Worm (Caenorhabditis elegans) whole organism, early embryonic: ENCODE measurements around the gene str-33.

Experiments used
- B0310.2 ChIP-seq: sonication (generic microtip); optimal IDR thresholded peaks from 2 replicates; lab custom pipeline; 2016; ENCODE audit warnings: mild to moderate bottlenecking, missing genetic modification characterization, missing compliant biosample characterization
- F13C5.2 ChIP-seq: sonication (generic microtip); optimal IDR thresholded peaks from 2 replicates; lab custom pipeline; 2017; ENCODE audit warnings: mild to moderate bottlenecking, missing genetic modification characterization, inconsistent platforms, missing compliant biosample characterization
- aly-1 ChIP-seq: sonication (generic microtip); optimal IDR thresholded peaks from 2 replicates; lab custom pipeline; 2016; ENCODE audit warnings: missing genetic modification characterization, missing compliant biosample characterization
- ama-1 ChIP-seq: fragments of 150-350 bp; optimal IDR thresholded peaks from 2 replicates; lab custom pipeline; 2014
- ceh-13 ChIP-seq: fragments of 200-800 bp; sonication (Bioruptor generic); optimal IDR thresholded peaks from 2 replicates; lab custom pipeline; 2018; ENCODE audit warnings: mild to moderate bottlenecking, missing genetic modification characterization, missing compliant biosample characterization
- ceh-36 ChIP-seq: sonication (generic microtip); optimal IDR thresholded peaks from 2 replicates; lab custom pipeline; 2016; ENCODE audit warnings: missing genetic modification characterization, inconsistent platforms, missing compliant biosample characterization
- ets-7 ChIP-seq: sonication (generic microtip); optimal IDR thresholded peaks from 2 replicates; lab custom pipeline; 2016; ENCODE audit warnings: missing genotype, missing genetic modification characterization, missing compliant biosample characterization
- flt-1 ChIP-seq: fragments of 200-800 bp; sonication (Bioruptor generic); IDR thresholded peaks from 2 replicates; pipeline ENCODE4 v1.3.6; 2022; ENCODE audit warnings: missing genetic modification characterization, missing compliant biosample characterization
- hmbx-1 ChIP-seq: sonication (generic microtip); optimal IDR thresholded peaks from 2 replicates; lab custom pipeline; 2016; ENCODE audit warnings: mild to moderate bottlenecking, missing genetic modification characterization, missing compliant biosample characterization
- hmg-4 ChIP-seq: fragments of 200-800 bp; sonication (Bioruptor generic); optimal IDR thresholded peaks from 2 replicates; lab custom pipeline; 2018; ENCODE audit warnings: mild to moderate bottlenecking, missing genetic modification characterization, missing compliant biosample characterization
- hnd-1 ChIP-seq: sonication (generic microtip); optimal IDR thresholded peaks from 2 replicates; lab custom pipeline; 2016; ENCODE audit warnings: missing genetic modification characterization, missing compliant biosample characterization
- pes-1 ChIP-seq: fragments of 200-800 bp; sonication (Bioruptor generic); IDR thresholded peaks from 2 replicates; pipeline ENCODE4 v1.3.6; 2022; ENCODE audit warnings: missing genetic modification reagents, missing genetic modification characterization, missing compliant biosample characterization
- scrt-1 ChIP-seq: fragments of 200-800 bp; sonication (Bioruptor generic); IDR thresholded peaks from 2 replicates; pipeline ENCODE4 v1.3.6; 2022; ENCODE audit warnings: missing genetic modification characterization, missing compliant biosample characterization
- sea-1 ChIP-seq: fragments of 200-800 bp; sonication (Bioruptor generic); conservative IDR thresholded peaks from 2 replicates; pipeline ENCODE4 v1.3.6; 2022; ENCODE audit warnings: missing genetic modification characterization, missing compliant biosample characterization
- tbx-11 ChIP-seq: fragments of 200-800 bp; sonication (Bioruptor generic); IDR thresholded peaks from 2 replicates; pipeline ENCODE4 v1.3.6; 2022; ENCODE audit warnings: missing genetic modification characterization, missing compliant biosample characterization
- tbx-37 ChIP-seq: fragments of 200-800 bp; sonication (Bioruptor generic); conservative IDR thresholded peaks from 2 replicates; pipeline ENCODE4 v1.3.6; 2022; ENCODE audit warnings: missing genetic modification reagents, missing genetic modification characterization, missing compliant biosample characterization
- tra-4 ChIP-seq: sonication (generic microtip); optimal IDR thresholded peaks from 2 replicates; lab custom pipeline; 2017; ENCODE audit warnings: missing genetic modification characterization, missing compliant biosample characterization

Gene str-33

ce11 chrV:2698826-2699225 lies 29.5 kb upstream of the str-33 start, which contains the start of gene nuo-5:
TSS of gene nuo-5 (plus strand) at chrV:2698972.
- TF ChIP-seq aly-1 (tag; lab: Kevin White, UChicago) (no peak), ets-7 (tag; lab: Kevin White, UChicago) (no peak), ama-1 (lab: Kevin White, UChicago) (no peak), tbx-37 (GFP tag; lab: Robert Waterston, UW) (no peak), ceh-36 (tag; lab: Kevin White, UChicago) (no peak), scrt-1 (GFP tag; lab: Robert Waterston, UW) (no peak), ceh-13 (GFP tag; lab: Kevin White, UChicago) (no peak), hmbx-1 (no peak), B0310.2 (tag; lab: Kevin White, UChicago) (no peak), sea-1 (GFP tag; lab: Robert Waterston, UW) (no peak), pes-1 (GFP tag; lab: Robert Waterston, UW) (no peak), F13C5.2 (tag; lab: Kevin White, UChicago) (no peak), hnd-1 (no peak), tbx-11 (GFP tag; lab: Robert Waterston, UW) (no peak)

DNA sequence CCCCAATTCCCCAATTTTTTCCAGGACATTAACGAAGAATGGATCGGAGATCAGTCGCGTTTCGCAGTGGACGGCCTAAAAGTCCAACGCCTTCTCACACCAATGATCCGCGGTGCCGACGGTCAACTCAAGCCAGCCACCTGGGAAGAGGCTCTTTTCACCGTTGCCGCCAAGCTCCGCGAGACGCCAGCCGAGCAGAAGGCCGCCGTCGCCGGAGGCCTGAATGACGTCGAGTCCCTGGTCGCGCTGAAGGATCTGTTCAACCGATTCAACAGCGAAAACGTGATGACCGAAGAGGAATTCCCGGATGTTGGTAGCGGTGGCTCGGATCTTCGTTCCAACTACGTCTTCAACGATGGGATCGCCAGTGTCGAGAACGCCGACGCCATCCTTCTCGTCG lies 25.5 kb upstream of the str-33 start:
- TF ChIP-seq tbx-11 (GFP tag; lab: Robert Waterston, UW) (no peak), scrt-1 (GFP tag; lab: Robert Waterston, UW) (no peak), ceh-36 (tag; lab: Kevin White, UChicago) (no peak), sea-1 (GFP tag; lab: Robert Waterston, UW) (no peak), F13C5.2 (tag; lab: Kevin White, UChicago) (no peak), hmbx-1 (no peak), ets-7 (tag; lab: Kevin White, UChicago) (no peak), aly-1 (tag; lab: Kevin White, UChicago) (no peak), pes-1 (GFP tag; lab: Robert Waterston, UW) (no peak), hmg-4 (GFP tag; lab: Kevin White, UChicago) (no peak), ceh-13 (GFP tag; lab: Kevin White, UChicago) (no peak), tra-4 (no peak), B0310.2 (tag; lab: Kevin White, UChicago) (no peak), tbx-37 (GFP tag; lab: Robert Waterston, UW) (no peak), flt-1 (no peak), ama-1 (lab: Kevin White, UChicago) (no peak)

ce11 chrV:2703299-2703698 lies 25.0 kb upstream of the str-33 start:
- TF ChIP-seq ceh-36 (tag; lab: Kevin White, UChicago) (no peak), ama-1 (lab: Kevin White, UChicago) (no peak), tbx-11 (GFP tag; lab: Robert Waterston, UW) (peak; percentile 6; the same call in 1 of the 2 replicates)

DNA sequence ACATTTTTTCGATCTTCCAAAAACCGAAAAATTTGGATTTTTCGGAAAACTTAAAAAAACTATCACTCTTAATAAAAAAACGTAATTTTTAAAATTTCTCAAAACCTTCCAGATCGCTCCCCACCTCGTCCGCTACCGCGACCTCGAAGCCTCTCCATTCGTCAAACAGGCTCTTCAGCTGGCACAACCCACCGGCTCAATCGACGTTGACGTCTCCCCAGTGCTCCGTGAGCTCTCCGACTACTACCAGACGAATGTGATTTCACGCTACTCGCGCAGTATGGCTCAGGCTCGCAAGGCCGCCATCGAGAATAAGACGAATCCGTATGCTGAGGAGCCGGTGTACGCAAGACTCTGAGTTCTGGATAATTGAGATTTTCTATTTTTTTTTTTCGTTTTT lies 22.0 kb upstream of the str-33 start:
- TF ChIP-seq B0310.2 (tag; lab: Kevin White, UChicago): no peak

DNA sequence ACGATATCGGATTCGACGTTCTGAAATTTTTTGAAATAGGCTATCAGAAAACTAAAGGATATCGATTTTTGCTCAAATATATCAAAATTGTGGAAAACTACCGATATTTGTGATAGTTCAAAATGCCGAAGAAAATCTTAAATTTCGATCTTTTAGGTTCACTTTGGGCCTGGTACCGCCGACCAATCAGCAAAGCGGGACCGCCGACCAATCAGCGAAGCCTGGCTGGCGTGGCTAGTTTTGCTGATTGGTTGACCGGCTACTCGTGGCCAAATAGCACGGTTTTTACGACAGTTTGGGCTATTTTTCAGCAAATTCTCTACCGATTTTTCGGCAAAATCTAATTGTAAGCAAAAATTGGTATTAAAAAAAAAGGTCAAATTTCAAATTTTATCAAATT lies 18.1 kb upstream of the str-33 start:
- no peak for TF ChIP-seq ceh-36 (tag; lab: Kevin White, UChicago)
- TF ChIP-seq hmg-4 (GFP tag; lab: Kevin White, UChicago): no peak
- no peak for TF ChIP-seq scrt-1 (GFP tag; lab: Robert Waterston, UW)
- no peak for TF ChIP-seq flt-1
- TF ChIP-seq tra-4: no peak
- TF ChIP-seq ama-1 (lab: Kevin White, UChicago): no peak
- no peak for TF ChIP-seq tbx-11 (GFP tag; lab: Robert Waterston, UW)
- no peak for TF ChIP-seq aly-1 (tag; lab: Kevin White, UChicago)
- no peak for TF ChIP-seq B0310.2 (tag; lab: Kevin White, UChicago)
- TF ChIP-seq ets-7 (tag; lab: Kevin White, UChicago): no peak
- no peak for TF ChIP-seq pes-1 (GFP tag; lab: Robert Waterston, UW)

ce11 chrV:2711429-2711828 lies 16.9 kb upstream of the str-33 start, which contains the start of gene C24B9.3:
TSS of gene C24B9.3 (minus strand) at chrV:2711599.
- TF ChIP-seq B0310.2 (tag; lab: Kevin White, UChicago) (no peak), aly-1 (tag; lab: Kevin White, UChicago) (no peak), hnd-1 (no peak), flt-1 (no peak), tbx-37 (GFP tag; lab: Robert Waterston, UW) (no peak)

DNA sequence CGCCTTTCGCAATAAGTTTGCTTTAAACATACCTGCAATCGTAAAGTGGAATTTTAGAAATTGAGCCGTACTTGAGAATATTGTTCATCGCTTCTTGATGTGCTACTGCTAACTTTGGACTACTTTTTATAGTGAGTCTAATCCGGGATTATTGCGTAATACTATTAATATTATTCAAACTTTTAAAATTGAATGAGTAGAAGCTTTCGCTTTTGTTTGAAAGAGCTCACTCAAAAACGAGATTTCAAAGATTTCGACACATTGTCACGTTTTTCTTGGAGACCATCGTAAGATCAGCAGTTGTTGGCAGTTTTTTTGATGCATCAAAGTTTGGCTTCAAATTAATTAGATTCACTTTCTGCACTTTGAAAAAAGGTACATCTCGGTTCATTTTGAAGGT lies 14.8 kb upstream of the str-33 start, which contains the start of gene srt-28:
Gene srt-28 (minus strand): TSS at position 101 of the 400 bp plus-strand sequence.
- TF ChIP-seq B0310.2 (tag; lab: Kevin White, UChicago): no peak
- TF ChIP-seq flt-1: no peak
- TF ChIP-seq pes-1 (GFP tag; lab: Robert Waterston, UW): no peak
- TF ChIP-seq ceh-36 (tag; lab: Kevin White, UChicago): no peak

DNA sequence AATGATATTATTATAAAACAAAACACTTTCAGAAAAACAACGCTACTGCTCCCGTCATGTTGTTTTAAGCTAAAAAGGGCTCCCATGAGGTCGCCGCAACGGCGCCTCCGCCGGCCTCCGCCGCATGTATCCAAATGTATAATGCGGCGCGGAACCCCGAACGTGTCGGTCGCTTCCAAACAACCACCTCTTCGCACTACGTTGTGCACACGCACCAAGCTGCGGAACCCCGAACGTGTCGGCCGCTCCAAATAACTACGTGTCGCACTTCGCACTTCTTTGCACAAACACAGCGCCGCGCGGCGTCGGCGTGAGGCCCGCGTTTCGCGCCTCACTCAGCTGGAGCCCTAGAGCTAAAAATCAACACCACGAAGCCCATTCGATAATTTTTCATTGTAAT lies 11.4 kb upstream of the str-33 start:
- TF ChIP-seq ama-1 (lab: Kevin White, UChicago): no peak
- 0 out of 2 replicates have a peak, but pooled peaks have one; percentile 32 for TF ChIP-seq sea-1 (GFP tag; lab: Robert Waterston, UW)

- TF ChIP-seq sea-1 (GFP tag; lab: Robert Waterston, UW) (no peak), ceh-36 (tag; lab: Kevin White, UChicago) (no peak), pes-1 (GFP tag; lab: Robert Waterston, UW) (no peak), aly-1 (tag; lab: Kevin White, UChicago) (no peak), F13C5.2 (tag; lab: Kevin White, UChicago) (no peak), B0310.2 (tag; lab: Kevin White, UChicago) (no peak), ets-7 (tag; lab: Kevin White, UChicago) (no peak), hmg-4 (GFP tag; lab: Kevin White, UChicago) (no peak), tbx-11 (GFP tag; lab: Robert Waterston, UW) (no peak), ceh-13 (GFP tag; lab: Kevin White, UChicago) (no peak), flt-1 (no peak), tbx-37 (GFP tag; lab: Robert Waterston, UW) (no peak), tra-4 (no peak)
Observed at ce11 chrV:2718688-2719185, 9.6 kb upstream of the str-33 start, which contains the start of gene srt-29. TSS of gene srt-29 (minus strand) at chrV:2719135.
